Worm (Caenorhabditis elegans): Measurements from ENCODE around the gene T07G12.3.

The T07G12.3 gene

ce11 chrIV:10503750-10504232, 29.9 kb upstream of the T07G12.3 start (continued):
- TF ChIP-seq tbx-9 (tag; optimal IDR thresholded peaks at IDR 0.05; ENCODE audit: borderline replicate concordance) (no peak), F49E8.2 (tag; optimal IDR thresholded peaks at IDR 0.05; ENCODE audit: insufficient read depth) (no peak), F33H1.4 (GFP tag; IDR thresholded peaks at IDR 0.05) (no peak), mcd-1 (GFP tag; IDR thresholded peaks at IDR 0.05) (peak; percentile 23; the same call in 1 of the 2 replicates), attf-5 (GFP tag; optimal IDR thresholded peaks at IDR 0.05) (peak; percentile 55), ztf-25 (GFP tag; IDR thresholded peaks at IDR 0.05) (no peak), dox-1 (GFP tag; IDR thresholded peaks at IDR 0.05) (peak; percentile 68), C06A6.2 (GFP tag; conservative IDR thresholded peaks at IDR 0.05) (no peak), F55B11.4 (tag; optimal IDR thresholded peaks at IDR 0.05; ENCODE audit: borderline replicate concordance, insufficient read depth) (no peak), B0035.1 (tag; optimal IDR thresholded peaks at IDR 0.05) (no peak), egl-18 (GFP tag; IDR thresholded peaks at IDR 0.05) (0 out of 2 replicates have a peak, but pooled peaks have one; percentile 2), rpc-1 (optimal IDR thresholded peaks at IDR 0.05) (no peak), rpc-1 (tag; optimal IDR thresholded peaks at IDR 0.05) (no peak), F57C9.4 (tag; optimal IDR thresholded peaks at IDR 0.05) (no peak), unc-130 (GFP tag; optimal IDR thresholded peaks at IDR 0.05) (no peak), unc-62 (GFP tag; optimal IDR thresholded peaks at IDR 0.05) (no peak), ztf-26 (tag; optimal IDR thresholded peaks at IDR 0.05) (no peak), bed-2 (GFP tag; IDR thresholded peaks at IDR 0.05) (no peak), Y53F4B.3 (GFP tag; IDR thresholded peaks at IDR 0.05) (no peak), atf-7 (tag; optimal IDR thresholded peaks at IDR 0.05) (no peak), snpc-4 (GFP tag; optimal IDR thresholded peaks at IDR 0.05) (no peak), snpc-4 (tag; optimal IDR thresholded peaks at IDR 0.05) (peak in 1 of 4 experiments; percentile 28), ceh-58 (GFP tag; IDR thresholded peaks at IDR 0.05) (no peak), ceh-40 (GFP tag; IDR thresholded peaks at IDR 0.05) (no peak), madf-3 (GFP tag; IDR thresholded peaks at IDR 0.05) (no peak), zim-3 (tag; optimal IDR thresholded peaks at IDR 0.05) (no peak), sea-2 (GFP tag; IDR thresholded peaks at IDR 0.05) (no peak), F22D6.2 (tag; optimal IDR thresholded peaks at IDR 0.05) (no peak), ZK185.1 (tag; optimal IDR thresholded peaks at IDR 0.05; ENCODE audit: poor library complexity, severe bottlenecking) (no peak), snpc-1.3 (tag; optimal IDR thresholded peaks at IDR 0.05; ENCODE audit: insufficient read depth) (no peak), pbrm-1 (GFP tag; IDR thresholded peaks at IDR 0.05) (no peak), madf-8 (GFP tag; conservative IDR thresholded peaks at IDR 0.05) (no peak), sdz-38 (tag; optimal IDR thresholded peaks at IDR 0.05) (no peak), rcor-1 (GFP tag; IDR thresholded peaks at IDR 0.05) (no peak), F10E7.11 (tag; optimal IDR thresholded peaks at IDR 0.05) (no peak), nfyb-1 (GFP tag; IDR thresholded peaks at IDR 0.05) (no peak), snpc-3.4 (tag; optimal IDR thresholded peaks at IDR 0.05) (no peak), ceh-91 (GFP tag; IDR thresholded peaks at IDR 0.05) (no peak), dpff-1 (tag; optimal IDR thresholded peaks at IDR 0.05) (no peak), nfya-2 (GFP tag; IDR thresholded peaks at IDR 0.05) (no peak), aptf-3 (GFP tag; IDR thresholded peaks at IDR 0.05) (no peak), ceh-27 (GFP tag; optimal IDR thresholded peaks at IDR 0.05) (peak; percentile 71), lsy-27 (tag; optimal IDR thresholded peaks at IDR 0.05; ENCODE audit: borderline replicate concordance, insufficient read depth) (no peak), chd-7 (tag; optimal IDR thresholded peaks at IDR 0.05) (peak; percentile 24), gei-17 (GFP tag; optimal IDR thresholded peaks at IDR 0.05) (no peak), lin-40 (tag; optimal IDR thresholded peaks at IDR 0.05) (peak; percentile 29), athp-1 (tag; optimal IDR thresholded peaks at IDR 0.05) (peak; percentile 4), attf-6 (GFP tag; IDR thresholded peaks at IDR 0.05) (no peak), madf-10 (tag; optimal IDR thresholded peaks at IDR 0.05) (no peak), fkh-3 (tag; optimal IDR thresholded peaks at IDR 0.05) (no peak)

All from whole organism, young adult.